Fruit fly (Drosophila melanogaster) whole organism, adult: Measurements from ENCODE around the gene CG7142.
A peak's percentile ranks its signal among the peaks of the same experiment; 100 is the strongest.

Experiments used
- CG11617 ChIP-seq: fragments of 200-800 bp; sonication (Bioruptor generic); optimal IDR thresholded peaks from 2 replicates; lab custom pipeline; 2017; ENCODE audit warnings: mild to moderate bottlenecking, missing biosample characterization, missing genetic modification reagents, missing genetic modification characterization
- CG12768 ChIP-seq: fragments of 200-800 bp; sonication (Bioruptor generic); optimal IDR thresholded peaks from 2 replicates; lab custom pipeline; 2017; ENCODE audit warnings: missing biosample characterization, missing genetic modification characterization, mild to moderate bottlenecking, moderate library complexity, missing genetic modification reagents
- CG14711 ChIP-seq: fragments of 200-800 bp; sonication (Bioruptor generic); optimal IDR thresholded peaks from 2 replicates; lab custom pipeline; 2018; ENCODE audit warnings: missing biosample characterization, mild to moderate bottlenecking, missing genetic modification characterization, moderate library complexity
- CG1620 ChIP-seq: fragments of 200-800 bp; sonication (Bioruptor generic); optimal IDR thresholded peaks from 2 replicates; lab custom pipeline; 2016; ENCODE audit warnings: missing biosample characterization, missing genetic modification characterization
- CG33017 ChIP-seq: fragments of 200-800 bp; sonication (Bioruptor generic); optimal IDR thresholded peaks from 2 replicates; lab custom pipeline; 2018; ENCODE audit warnings: missing biosample characterization, mild to moderate bottlenecking, missing genetic modification characterization, moderate library complexity
- CG5204 ChIP-seq: fragments of 200-800 bp; sonication (Bioruptor generic); optimal IDR thresholded peaks from 2 replicates; lab custom pipeline; 2016; ENCODE audit warnings: missing biosample characterization, missing genetic modification characterization
- CG7045 ChIP-seq: fragments of 200-800 bp; sonication (Bioruptor generic); optimal IDR thresholded peaks from 2 replicates; lab custom pipeline; 2017; ENCODE audit warnings: missing biosample characterization, mild to moderate bottlenecking, missing genetic modification characterization
- CG7101 ChIP-seq: fragments of 200-800 bp; sonication (Bioruptor generic); optimal IDR thresholded peaks from 2 replicates; lab custom pipeline; 2018; ENCODE audit warnings: missing biosample characterization, mild to moderate bottlenecking, missing genetic modification characterization, moderate library complexity
- Clk ChIP-seq: fragments of 200-800 bp; sonication (Bioruptor generic); optimal IDR thresholded peaks from 2 replicates; lab custom pipeline; 2017; ENCODE audit warnings: missing biosample characterization, missing genetic modification characterization
- Crg-1 ChIP-seq: fragments of 200-800 bp; sonication (Bioruptor generic); optimal IDR thresholded peaks from 2 replicates; lab custom pipeline; 2016; ENCODE audit warnings: missing biosample characterization, missing genetic modification characterization
- Hr96 ChIP-seq: fragments of 200-800 bp; sonication (Bioruptor generic); optimal IDR thresholded peaks from 2 replicates; lab custom pipeline; 2016; ENCODE audit warnings: missing biosample characterization, missing genetic modification characterization
- Mnt ChIP-seq: fragments of 200-800 bp; sonication (Bioruptor generic); optimal IDR thresholded peaks from 2 replicates; lab custom pipeline; 2016; ENCODE audit warnings: missing biosample characterization, mild to moderate bottlenecking, missing genetic modification characterization
- bab1 ChIP-seq: fragments of 200-800 bp; sonication (Bioruptor generic); optimal IDR thresholded peaks from 3 replicates; lab custom pipeline; 2019; ENCODE audit warnings: missing biosample characterization, mild to moderate bottlenecking, missing genetic modification characterization, moderate library complexity
- cic ChIP-seq: fragments of 200-800 bp; sonication (Bioruptor generic); optimal IDR thresholded peaks from 2 replicates; lab custom pipeline; 2017; ENCODE audit warnings: missing biosample characterization, mild to moderate bottlenecking, missing genetic modification characterization, moderate library complexity
- cnc ChIP-seq, 2 experiments: fragments of >200 bp; optimal IDR thresholded peaks; 2 replicates each; lab custom pipeline; 2017
- kay ChIP-seq: fragments of 200-800 bp; sonication (Bioruptor generic); peaks from one replicate; lab custom pipeline; 2016; ENCODE audit warnings: missing biosample characterization, missing genetic modification characterization, borderline replicate concordance
- ovo ChIP-seq: fragments of 200-800 bp; sonication (Bioruptor generic); optimal IDR thresholded peaks from 2 replicates; lab custom pipeline; 2016; ENCODE audit warnings: missing biosample characterization, missing genetic modification characterization
- pad ChIP-seq: fragments of 200-800 bp; sonication (Bioruptor generic); optimal IDR thresholded peaks from 3 replicates; lab custom pipeline; 2017; ENCODE audit warnings: missing biosample characterization, missing genetic modification characterization, mild to moderate bottlenecking, moderate library complexity, missing genetic modification reagents
- tj ChIP-seq: fragments of 200-800 bp; sonication (Bioruptor generic); optimal IDR thresholded peaks from 3 replicates; lab custom pipeline; 2017; ENCODE audit warnings: missing biosample characterization, mild to moderate bottlenecking, missing genetic modification characterization, moderate library complexity
- toe ChIP-seq: fragments of 200-800 bp; sonication (Bioruptor generic); optimal IDR thresholded peaks from 2 replicates; lab custom pipeline; 2016; ENCODE audit warnings: missing biosample characterization, missing genetic modification characterization

CG7142 gene

dm6 chr3R:18249268-18249667 lies 30.1 kb downstream of the CG7142 start:
- TF ChIP-seq tj (GFP tag; lab: Kevin White, UChicago): peak; percentile 46
- TF ChIP-seq ovo (GFP tag; lab: Kevin White, UChicago): peak; percentile 43
- TF ChIP-seq pad: peak; percentile 19
- no peak for TF ChIP-seq CG7045 (GFP tag; lab: Kevin White, UChicago)
- no peak for TF ChIP-seq CG7101 (tag; lab: Kevin White, UChicago)

DNA sequence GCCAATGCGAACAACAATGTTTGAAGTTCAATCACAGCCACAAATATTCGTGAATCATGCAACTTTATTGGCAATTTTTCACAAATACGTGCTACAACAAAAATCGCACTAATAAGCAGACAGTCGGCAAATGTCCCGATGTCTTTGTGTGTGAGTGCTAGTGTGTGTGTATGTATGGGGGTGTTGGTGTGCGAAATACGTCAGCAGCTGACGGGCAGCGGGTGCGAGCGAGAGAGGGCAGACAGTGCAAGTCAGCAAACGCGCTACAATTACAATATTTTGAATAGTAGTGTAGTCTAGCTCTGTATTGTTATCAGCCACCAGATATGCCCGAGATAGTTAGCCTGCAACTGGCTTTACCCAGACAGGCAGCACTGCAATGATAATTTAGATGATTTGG lies 33.3 kb downstream of the CG7142 start:
- no peak for TF ChIP-seq Hr96 (GFP tag; lab: Kevin White, UChicago)
- TF ChIP-seq CG33017: no peak
- no peak for TF ChIP-seq CG5204
- no peak for TF ChIP-seq CG1620 (GFP tag; lab: Kevin White, UChicago)
- no peak for TF ChIP-seq Crg-1 (GFP tag; lab: Kevin White, UChicago)
- TF ChIP-seq Clk (GFP tag; lab: Kevin White, UChicago): no peak
- TF ChIP-seq CG7045 (GFP tag; lab: Kevin White, UChicago): no peak
- no peak for TF ChIP-seq kay (GFP tag; lab: Kevin White, UChicago)
- TF ChIP-seq CG11617 (GFP tag; lab: Kevin White, UChicago): no peak
- no peak for TF ChIP-seq CG7101 (tag; lab: Kevin White, UChicago)
- TF ChIP-seq cnc (optimal IDR thresholded peaks at IDR 0.05; lab: Kevin White, UChicago): peak in 1 of 2 experiments; percentile 83
- no peak for TF ChIP-seq Mnt
- peak; percentile 84 for TF ChIP-seq cic
- TF ChIP-seq CG12768: peak; percentile 68
- TF ChIP-seq pad: no peak
- TF ChIP-seq ovo (GFP tag; lab: Kevin White, UChicago): no peak
- peak; percentile 19 for TF ChIP-seq bab1 (GFP tag; lab: Kevin White, UChicago)
- TF ChIP-seq CG14711 (tag; lab: Kevin White, UChicago): no peak
- no peak for TF ChIP-seq toe (GFP tag; lab: Kevin White, UChicago)
- TF ChIP-seq tj (GFP tag; lab: Kevin White, UChicago): peak; percentile 95

- TF ChIP-seq ovo (GFP tag; lab: Kevin White, UChicago): peak; percentile 73
- peak; percentile 73 for TF ChIP-seq kay (GFP tag; lab: Kevin White, UChicago)
- no peak for TF ChIP-seq CG12768
- no peak for TF ChIP-seq tj (GFP tag; lab: Kevin White, UChicago)
- peak; percentile 80 for TF ChIP-seq CG14711 (tag; lab: Kevin White, UChicago)
These were observed 34.2 kb downstream of the CG7142 start for dm6 chr3R:18245044-18245596.

- peak; percentile 82 for TF ChIP-seq cic
- TF ChIP-seq CG33017: no peak
- TF ChIP-seq Mnt: peak; percentile 52
- no peak for TF ChIP-seq Clk (GFP tag; lab: Kevin White, UChicago)
- no peak for TF ChIP-seq kay (GFP tag; lab: Kevin White, UChicago)
- TF ChIP-seq CG7045 (GFP tag; lab: Kevin White, UChicago): peak; percentile 36
- peak; percentile 75 for TF ChIP-seq tj (GFP tag; lab: Kevin White, UChicago)
- peak; percentile 55 for TF ChIP-seq CG12768
- no peak for TF ChIP-seq cnc (optimal IDR thresholded peaks at IDR 0.05; lab: Kevin White, UChicago)
- peak; percentile 20 for TF ChIP-seq CG11617 (GFP tag; lab: Kevin White, UChicago)
- peak; percentile 53 for TF ChIP-seq Crg-1 (GFP tag; lab: Kevin White, UChicago)
- TF ChIP-seq toe (GFP tag; lab: Kevin White, UChicago): no peak
- TF ChIP-seq CG1620 (GFP tag; lab: Kevin White, UChicago): peak; percentile 29
- TF ChIP-seq ovo (GFP tag; lab: Kevin White, UChicago): no peak
- no peak for TF ChIP-seq CG7101 (tag; lab: Kevin White, UChicago)
- TF ChIP-seq CG14711 (tag; lab: Kevin White, UChicago): no peak
- peak; percentile 82 for TF ChIP-seq pad
- no peak for TF ChIP-seq CG5204
- peak; percentile 33 for TF ChIP-seq Hr96 (GFP tag; lab: Kevin White, UChicago)
- peak; percentile 6 for TF ChIP-seq bab1 (GFP tag; lab: Kevin White, UChicago)
These were observed 34.9 kb downstream of the CG7142 start for dm6 chr3R:18244171-18245043.

- TF ChIP-seq tj (GFP tag; lab: Kevin White, UChicago) (no peak), toe (GFP tag; lab: Kevin White, UChicago) (no peak), CG7045 (GFP tag; lab: Kevin White, UChicago) (no peak), CG1620 (GFP tag; lab: Kevin White, UChicago) (no peak), Hr96 (GFP tag; lab: Kevin White, UChicago) (peak; percentile 38), Crg-1 (GFP tag; lab: Kevin White, UChicago) (no peak), kay (GFP tag; lab: Kevin White, UChicago) (peak; percentile 96), Mnt (no peak), CG33017 (no peak), cnc (optimal IDR thresholded peaks at IDR 0.05; lab: Kevin White, UChicago) (no peak), CG11617 (GFP tag; lab: Kevin White, UChicago) (no peak), CG14711 (tag; lab: Kevin White, UChicago) (peak; percentile 94), bab1 (GFP tag; lab: Kevin White, UChicago) (no peak), CG5204 (no peak), CG12768 (no peak), CG7101 (tag; lab: Kevin White, UChicago) (no peak), ovo (GFP tag; lab: Kevin White, UChicago) (no peak), pad (no peak), Clk (GFP tag; lab: Kevin White, UChicago) (no peak)
These were observed 35.6 kb downstream of the CG7142 start for dm6 chr3R:18243718-18244170.
